Fruit fly (Drosophila melanogaster) whole organism, adult: Measurements from ENCODE around the gene CG3062.

Experiments used
- CG11617 ChIP-seq: fragments of 200-800 bp; sonication (Bioruptor generic); optimal IDR thresholded peaks from 2 replicates; lab custom pipeline; 2017; ENCODE audit warnings: mild to moderate bottlenecking, missing biosample characterization, missing genetic modification reagents, missing genetic modification characterization
- CG12768 ChIP-seq: fragments of 200-800 bp; sonication (Bioruptor generic); optimal IDR thresholded peaks from 2 replicates; lab custom pipeline; 2017; ENCODE audit warnings: missing biosample characterization, missing genetic modification characterization, mild to moderate bottlenecking, moderate library complexity, missing genetic modification reagents
- CG14711 ChIP-seq: fragments of 200-800 bp; sonication (Bioruptor generic); optimal IDR thresholded peaks from 2 replicates; lab custom pipeline; 2018; ENCODE audit warnings: missing biosample characterization, mild to moderate bottlenecking, missing genetic modification characterization, moderate library complexity
- CG1620 ChIP-seq: fragments of 200-800 bp; sonication (Bioruptor generic); optimal IDR thresholded peaks from 2 replicates; lab custom pipeline; 2016; ENCODE audit warnings: missing biosample characterization, missing genetic modification characterization
- CG5204 ChIP-seq: fragments of 200-800 bp; sonication (Bioruptor generic); optimal IDR thresholded peaks from 2 replicates; lab custom pipeline; 2016; ENCODE audit warnings: missing biosample characterization, missing genetic modification characterization
- Crg-1 ChIP-seq: fragments of 200-800 bp; sonication (Bioruptor generic); optimal IDR thresholded peaks from 2 replicates; lab custom pipeline; 2016; ENCODE audit warnings: missing biosample characterization, missing genetic modification characterization
- Hr96 ChIP-seq: fragments of 200-800 bp; sonication (Bioruptor generic); optimal IDR thresholded peaks from 2 replicates; lab custom pipeline; 2016; ENCODE audit warnings: missing biosample characterization, missing genetic modification characterization
- Mnt ChIP-seq: fragments of 200-800 bp; sonication (Bioruptor generic); optimal IDR thresholded peaks from 2 replicates; lab custom pipeline; 2016; ENCODE audit warnings: missing biosample characterization, mild to moderate bottlenecking, missing genetic modification characterization
- bab1 ChIP-seq: fragments of 200-800 bp; sonication (Bioruptor generic); optimal IDR thresholded peaks from 3 replicates; lab custom pipeline; 2019; ENCODE audit warnings: missing biosample characterization, mild to moderate bottlenecking, missing genetic modification characterization, moderate library complexity
- cnc ChIP-seq, 2 experiments: fragments of >200 bp; optimal IDR thresholded peaks; 2 replicates each; lab custom pipeline; 2017
- kay ChIP-seq: fragments of 200-800 bp; sonication (Bioruptor generic); peaks from one replicate; lab custom pipeline; 2016; ENCODE audit warnings: missing biosample characterization, missing genetic modification characterization, borderline replicate concordance
- ovo ChIP-seq: fragments of 200-800 bp; sonication (Bioruptor generic); optimal IDR thresholded peaks from 2 replicates; lab custom pipeline; 2016; ENCODE audit warnings: missing biosample characterization, missing genetic modification characterization

DNA sequence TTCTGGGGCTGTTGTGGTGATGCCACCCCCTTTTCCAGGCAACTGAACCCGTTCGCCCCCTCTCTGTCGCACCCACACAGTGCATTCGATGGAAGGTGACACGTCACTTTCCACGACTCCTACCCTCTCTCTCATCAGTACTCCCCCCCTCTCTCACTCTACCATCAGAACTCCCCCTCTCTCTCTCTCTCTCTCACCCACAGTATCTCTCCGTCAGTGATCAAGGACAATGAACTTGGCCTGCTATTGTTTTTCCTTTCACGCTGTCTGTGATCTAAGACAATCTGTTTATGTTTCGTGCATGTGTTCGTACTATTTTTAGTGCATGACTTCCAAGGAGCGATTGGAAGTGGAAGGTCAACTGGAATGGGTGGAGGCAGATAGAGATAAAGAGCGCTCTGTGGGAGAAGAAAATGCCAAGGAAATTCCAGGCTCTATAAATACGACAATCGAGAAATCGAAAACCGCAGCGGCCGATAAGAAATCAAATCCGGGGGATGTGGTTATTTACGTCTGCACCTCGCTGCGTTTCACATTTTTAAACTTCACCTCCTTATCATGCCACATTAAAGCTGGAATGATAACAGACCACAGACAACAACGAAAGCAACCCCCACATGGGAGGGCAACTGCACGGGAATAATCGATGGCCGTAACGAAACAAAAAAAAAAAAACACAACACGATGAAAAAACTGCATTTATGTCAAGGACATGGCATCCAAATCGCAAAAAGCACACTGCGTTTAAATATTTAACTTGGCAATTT is 33.7 kb upstream of the CG3062 start:
- TF ChIP-seq Crg-1 (GFP tag; lab: Kevin White, UChicago): no peak
- TF ChIP-seq CG12768 (GFP tag; lab: Kevin White, UChicago): no peak
- TF ChIP-seq ovo: no peak
- TF ChIP-seq Hr96: no peak
- TF ChIP-seq Mnt (GFP tag; lab: Kevin White, UChicago): peak; percentile 11
- TF ChIP-seq kay (GFP tag; lab: Kevin White, UChicago): no peak
- TF ChIP-seq CG11617 (GFP tag; lab: Kevin White, UChicago): no peak
- no peak for TF ChIP-seq cnc (optimal IDR thresholded peaks at IDR 0.05; lab: Kevin White, UChicago)
- TF ChIP-seq CG5204 (GFP tag; lab: Kevin White, UChicago): no peak
- TF ChIP-seq bab1 (GFP tag; lab: Kevin White, UChicago): no peak
- no peak for TF ChIP-seq CG14711 (tag; lab: Kevin White, UChicago)
- no peak for TF ChIP-seq CG1620 (GFP tag; lab: Kevin White, UChicago)
